Worm (Caenorhabditis elegans): ENCODE measurements around the gene ZK218.3.

Gene ZK218.3

DNA sequence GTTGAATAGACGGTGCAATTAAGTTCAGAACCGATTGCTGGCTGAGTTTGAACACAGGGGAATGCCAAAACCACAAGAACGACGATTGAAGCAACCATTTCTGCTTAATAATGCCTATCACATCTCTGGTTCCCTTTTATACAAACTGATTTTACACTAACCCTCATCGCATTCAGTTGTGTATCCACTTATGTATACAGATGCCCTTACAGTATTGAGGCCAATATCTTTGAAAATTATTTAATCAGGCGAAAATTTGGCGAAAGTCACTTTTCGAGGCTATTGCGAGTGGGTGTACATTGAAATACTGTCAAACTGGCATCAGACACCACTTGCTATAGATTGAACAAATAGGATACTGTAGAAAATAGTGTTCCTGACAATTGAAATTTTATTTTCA, at the start of gene ZK218.3, which contains the start of gene ZK218.4:
TSS of gene ZK218.3 (minus strand) at position 101 of the 400 bp plus-strand sequence.
TSS of gene ZK218.4 (plus strand) at position 186 of the 400 bp plus-strand sequence.
- TF ChIP-seq efl-1 (optimal IDR thresholded peaks at IDR 0.05) (no peak), efl-1 (GFP tag; optimal IDR thresholded peaks at IDR 0.05 in 1 of 2) (peak in 1 of 2 experiments; percentile 34), vab-15 (tag; optimal IDR thresholded peaks at IDR 0.05) (no peak)

DNA sequence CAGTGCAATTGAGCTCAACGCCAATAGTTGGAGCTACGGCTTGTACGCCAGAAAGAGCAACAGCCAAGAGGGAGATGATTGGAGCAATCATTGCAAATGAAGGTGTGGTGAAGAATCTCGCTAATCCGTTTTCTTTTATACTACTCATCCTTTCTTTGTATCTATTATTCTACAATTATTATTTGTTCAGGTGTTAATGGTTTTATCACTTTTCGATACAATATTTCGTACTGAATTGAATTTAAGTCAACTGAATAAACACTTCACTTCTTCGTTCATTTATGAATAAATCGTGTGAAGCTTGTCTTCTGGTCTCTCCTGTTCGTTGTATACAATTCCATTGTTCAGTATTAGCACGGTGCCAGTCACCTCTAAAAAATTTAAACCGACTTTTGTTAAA, 9.7 kb upstream of the ZK218.3 start, which contains the start of gene ZK218.11:
TSS of gene ZK218.11 (minus strand) at position 101 of the 400 bp plus-strand sequence.
- TF ChIP-seq swsn-7 (tag; optimal IDR thresholded peaks at IDR 0.05): no peak
- TF ChIP-seq lsy-2 (tag; optimal IDR thresholded peaks at IDR 0.05): no peak
- TF ChIP-seq nhr-19 (GFP tag; conservative IDR thresholded peaks at IDR 0.05): no peak

DNA sequence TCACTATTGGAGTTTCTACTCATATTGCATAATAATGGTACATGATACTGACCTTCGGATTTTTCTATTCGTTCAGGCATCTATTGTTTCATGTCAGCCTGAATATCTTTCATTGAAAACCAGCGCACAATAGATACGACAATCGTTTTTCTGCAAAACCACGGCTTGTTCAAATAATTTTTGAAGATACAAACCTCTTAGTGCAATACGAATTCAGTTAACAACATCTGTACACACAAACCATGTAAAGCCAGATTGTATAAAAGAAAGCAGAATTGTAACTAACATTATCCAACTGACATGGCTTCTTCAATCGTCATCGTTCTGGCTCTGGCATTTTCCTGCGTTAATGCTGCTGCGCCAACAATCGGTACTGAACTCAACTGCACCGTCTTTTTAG, 6.9 kb upstream of the ZK218.3 start, which contains the start of gene ZK218.7:
TSS of gene ZK218.7 (plus strand) at position 301 of the 400 bp plus-strand sequence.
- TF ChIP-seq efl-1 (optimal IDR thresholded peaks at IDR 0.05) (no peak), efl-1 (GFP tag; optimal IDR thresholded peaks at IDR 0.05 in 1 of 2) (peak in 1 of 2 experiments; percentile 28), C16A3.4 (tag; optimal IDR thresholded peaks at IDR 0.05) (no peak)

DNA sequence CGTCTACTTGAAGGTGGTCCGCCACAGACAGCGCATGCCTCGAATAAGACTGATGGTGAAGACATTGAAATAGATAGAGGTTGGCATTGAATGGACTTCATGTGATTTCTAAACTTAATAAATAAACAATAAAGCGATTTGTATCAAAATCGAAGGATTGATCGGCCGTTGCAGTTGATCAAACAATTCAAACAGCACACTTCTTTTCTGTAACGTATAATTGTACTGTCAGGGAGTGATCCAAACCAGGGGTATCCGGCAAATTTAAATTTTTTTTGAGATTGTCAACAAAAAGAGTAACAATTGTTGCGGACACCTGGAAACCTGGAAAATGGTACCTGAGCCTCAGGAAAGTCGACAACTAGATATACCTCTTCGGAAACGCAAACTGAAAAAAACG, 6.0 kb upstream of the ZK218.3 start, which contains the start of gene nhr-248:
TSS of gene nhr-248 (minus strand) at position 101 of the 400 bp plus-strand sequence.
- TF ChIP-seq efl-1 (optimal IDR thresholded peaks at IDR 0.05): no peak
- peak in 1 of 2 experiments; percentile 66 for TF ChIP-seq efl-1 (GFP tag; optimal IDR thresholded peaks at IDR 0.05 in 1 of 2)
- TF ChIP-seq elt-3 (tag; optimal IDR thresholded peaks at IDR 0.05): no peak

DNA sequence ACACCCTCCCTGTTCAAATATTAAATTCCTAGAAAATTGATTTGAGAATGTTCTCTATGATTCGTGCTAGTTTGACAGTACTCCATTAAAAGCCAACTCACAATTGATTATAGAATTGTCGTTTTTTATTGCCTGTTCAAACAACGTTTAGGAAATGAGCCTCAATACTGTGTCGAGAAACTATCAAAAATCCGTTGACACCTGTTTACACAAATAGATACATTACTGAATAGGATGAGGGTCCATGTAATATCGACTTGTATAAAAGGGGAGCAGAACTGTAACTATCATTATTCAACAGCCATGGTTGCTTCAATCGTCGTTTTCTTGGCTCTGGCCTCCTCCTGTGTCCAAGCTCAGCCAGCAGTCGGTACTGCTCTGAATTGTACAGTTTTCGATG, 2.3 kb upstream of the ZK218.3 start, which contains the start of gene ZK218.5:
TSS of gene ZK218.5 (plus strand) at position 301 of the 400 bp plus-strand sequence.
- TF ChIP-seq isw-1 (GFP tag; IDR thresholded peaks at IDR 0.05) (no peak), jun-1 (tag; optimal IDR thresholded peaks at IDR 0.05) (no peak), hlh-4 (tag; optimal IDR thresholded peaks at IDR 0.05) (no peak), sox-4 (tag; optimal IDR thresholded peaks at IDR 0.05) (no peak), pax-3 (tag; optimal IDR thresholded peaks at IDR 0.05) (no peak), efl-3 (GFP tag; optimal IDR thresholded peaks at IDR 0.05) (no peak), fos-1 (tag; optimal IDR thresholded peaks at IDR 0.05) (no peak), unc-98 (GFP tag; IDR thresholded peaks at IDR 0.05) (no peak), nhr-12 (tag; optimal IDR thresholded peaks at IDR 0.05) (no peak)

DNA sequence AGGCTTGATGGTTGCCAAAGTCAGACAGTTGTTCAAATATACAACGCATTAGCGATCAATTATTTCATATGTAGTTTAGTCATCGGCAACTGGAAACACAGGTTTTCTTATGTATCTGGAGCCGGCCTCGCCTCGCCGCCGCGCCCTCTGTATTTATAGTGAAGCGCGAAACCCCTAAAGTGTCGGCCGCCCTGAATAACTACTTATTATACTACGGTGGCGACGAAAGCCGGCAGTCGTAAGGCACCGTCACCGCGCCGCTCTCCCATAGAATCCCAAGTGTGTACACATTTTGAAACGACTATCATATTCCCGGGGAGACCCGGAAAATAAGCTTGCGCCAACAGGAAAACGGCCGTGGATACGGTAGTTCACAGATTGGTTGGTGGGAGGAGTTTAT, 4.0 kb downstream of the ZK218.3 start:
- TF ChIP-seq hlh-4 (tag; optimal IDR thresholded peaks at IDR 0.05) (no peak), vab-15 (tag; optimal IDR thresholded peaks at IDR 0.05) (no peak), nhr-12 (tag; optimal IDR thresholded peaks at IDR 0.05) (no peak), ceh-63 (GFP tag; optimal IDR thresholded peaks at IDR 0.05) (no peak), pax-3 (tag; optimal IDR thresholded peaks at IDR 0.05) (no peak), egl-13 (tag; optimal IDR thresholded peaks at IDR 0.05) (no peak), nhr-84 (tag; optimal IDR thresholded peaks at IDR 0.05) (no peak), unc-98 (GFP tag; IDR thresholded peaks at IDR 0.05) (no peak), nhr-77 (tag; optimal IDR thresholded peaks at IDR 0.05) (no peak), fkh-10 (GFP tag; optimal IDR thresholded peaks at IDR 0.05) (no peak)

DNA sequence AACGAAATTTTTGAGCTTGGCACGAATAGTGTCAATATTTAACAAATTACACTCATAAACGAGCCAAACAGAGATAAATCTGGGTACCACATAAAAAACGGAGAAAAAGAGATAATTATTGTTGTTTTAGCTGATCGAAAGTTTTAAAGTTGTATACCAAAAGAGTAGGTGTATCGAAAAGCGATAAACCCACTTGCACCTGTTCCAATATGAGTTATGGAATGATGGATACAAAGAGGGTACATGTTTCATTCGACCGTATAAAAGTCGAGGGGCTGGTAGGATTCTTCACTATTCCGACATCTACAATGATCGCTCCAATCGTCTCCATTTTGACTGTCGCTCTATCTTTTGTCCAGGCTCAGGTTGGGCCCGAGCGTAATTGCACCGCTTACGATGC, 6.3 kb downstream of the ZK218.3 start, which contains the start of gene ZK218.1:
TSS of gene ZK218.1 (plus strand) at position 301 of the 400 bp plus-strand sequence.
- TF ChIP-seq vab-15 (tag; optimal IDR thresholded peaks at IDR 0.05) (no peak), lsy-2 (tag; optimal IDR thresholded peaks at IDR 0.05) (no peak), efl-1 (optimal IDR thresholded peaks at IDR 0.05) (no peak), efl-1 (GFP tag; optimal IDR thresholded peaks at IDR 0.05 in 1 of 2) (peak in 1 of 2 experiments; percentile 35)

DNA sequence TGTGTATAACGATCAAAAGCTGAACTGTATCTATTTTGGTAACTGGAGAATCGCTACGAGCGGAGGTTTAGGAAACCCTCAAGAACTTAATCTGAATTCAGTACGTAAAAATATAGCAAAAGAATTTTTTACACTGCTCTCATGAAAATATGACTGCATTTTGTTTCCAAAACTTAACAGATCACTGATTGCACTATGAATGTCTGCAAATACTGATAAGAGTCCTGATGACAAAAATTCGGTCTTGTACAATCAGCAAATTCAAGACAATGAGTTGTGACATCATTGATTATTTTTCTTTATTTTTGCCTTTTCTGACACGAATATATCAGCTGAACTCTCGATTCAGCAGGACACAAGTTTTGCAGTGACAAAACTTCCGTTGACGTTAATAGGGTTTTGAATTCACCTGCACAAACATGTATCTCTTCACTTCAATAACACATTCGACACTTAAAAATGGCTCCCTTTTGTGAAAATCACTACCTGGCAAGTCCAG, 8.6 kb downstream of the ZK218.3 start, which contains the start of gene srh-237:
TSS of gene srh-237 (plus strand) at position 449 of the 499 bp plus-strand sequence.
- TF ChIP-seq zip-4 (GFP tag; optimal IDR thresholded peaks at IDR 0.05) (no peak), elt-2 (tag; optimal IDR thresholded peaks at IDR 0.05) (peak; percentile 74), nhr-77 (tag; optimal IDR thresholded peaks at IDR 0.05) (no peak)
